Worm (Caenorhabditis elegans): ENCODE results near the gene irld-23.

The irld-23 gene

DNA sequence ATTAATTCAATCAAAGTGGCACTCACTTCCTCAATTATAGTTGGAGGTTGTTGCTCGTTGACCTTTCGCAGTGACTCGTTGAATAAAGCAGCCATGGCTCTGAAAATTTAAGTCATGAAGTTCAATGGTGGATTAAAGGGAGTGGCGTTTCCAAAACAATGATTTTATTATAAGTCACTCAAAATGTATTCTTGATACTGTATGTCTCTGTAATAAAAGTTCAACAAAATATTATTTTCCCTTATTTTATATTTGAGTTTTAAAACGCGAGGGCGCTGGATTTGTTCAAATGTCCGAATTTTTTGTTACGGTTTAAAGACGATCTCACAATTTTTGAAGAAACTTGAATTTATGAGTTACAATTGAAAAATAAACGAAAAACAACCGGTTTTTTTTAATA is 8.4 kb downstream of the irld-23 start, which contains the start of gene C30G4.4:
TSS of gene C30G4.4 (minus strand) at position 101 of the 400 bp plus-strand sequence.
- no peak for TF ChIP-seq fkh-10 (GFP tag; optimal IDR thresholded peaks at IDR 0.05)
- TF ChIP-seq efl-1 (optimal IDR thresholded peaks at IDR 0.05), result no peak
- TF ChIP-seq efl-1 (GFP tag; optimal IDR thresholded peaks at IDR 0.05 in 1 of 2), result peak in 1 of 2 experiments; percentile 13

DNA sequence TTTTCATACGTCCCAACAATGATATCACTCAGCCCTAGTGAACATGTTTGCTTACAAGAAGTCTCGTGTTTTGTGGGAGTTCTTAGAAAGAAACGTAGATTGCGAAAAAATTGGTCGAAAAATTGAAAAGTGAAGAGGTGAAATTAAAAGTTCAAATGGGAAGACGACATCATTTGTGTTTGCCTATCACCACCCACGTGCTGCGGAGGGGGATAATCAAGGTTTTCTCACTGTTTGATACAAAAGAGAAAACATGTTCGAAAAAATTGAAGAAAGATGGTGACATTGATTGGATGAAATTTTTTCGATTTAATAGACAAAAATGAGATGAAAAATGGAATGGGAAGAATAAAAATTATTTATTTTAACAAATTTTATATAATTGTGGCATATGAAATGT is 10.0 kb downstream of the irld-23 start:
- no peak for TF ChIP-seq fkh-8 (tag; optimal IDR thresholded peaks at IDR 0.05)
- TF ChIP-seq elt-3 (tag; optimal IDR thresholded peaks at IDR 0.05), result peak in 1 of 6 experiments; percentile 75
- TF ChIP-seq sox-4 (tag; optimal IDR thresholded peaks at IDR 0.05), result no peak
- TF ChIP-seq pag-3 (tag; optimal IDR thresholded peaks at IDR 0.05; ENCODE audit: borderline replicate concordance, insufficient read depth), result no peak
- no peak for TF ChIP-seq fkh-10 (GFP tag; optimal IDR thresholded peaks at IDR 0.05)
- TF ChIP-seq efl-1 (optimal IDR thresholded peaks at IDR 0.05), result no peak
- TF ChIP-seq efl-1 (GFP tag; optimal IDR thresholded peaks at IDR 0.05 in 1 of 2), result no peak
- no peak for TF ChIP-seq sptf-1 (tag; optimal IDR thresholded peaks at IDR 0.05)
- no peak for TF ChIP-seq mep-1 (tag; optimal IDR thresholded peaks at IDR 0.05)
- TF ChIP-seq nhr-20 (tag; optimal IDR thresholded peaks at IDR 0.05), result peak; percentile 12
- TF ChIP-seq efl-3 (GFP tag; optimal IDR thresholded peaks at IDR 0.05), result no peak
- no peak for TF ChIP-seq aha-1 (tag; optimal IDR thresholded peaks at IDR 0.05)
- no peak for TF ChIP-seq unc-86 (tag; optimal IDR thresholded peaks at IDR 0.05)
- TF ChIP-seq ztf-11 (tag; optimal IDR thresholded peaks at IDR 0.05), result no peak
- no peak for TF ChIP-seq nhr-84 (tag; optimal IDR thresholded peaks at IDR 0.05)
- TF ChIP-seq ama-1 (optimal IDR thresholded peaks at IDR 0.05), result no peak
- TF ChIP-seq nhr-85 (tag), result peak; percentile 78
- TF ChIP-seq lsy-2 (tag; optimal IDR thresholded peaks at IDR 0.05), result no peak
- no peak for TF ChIP-seq jun-1 (tag; optimal IDR thresholded peaks at IDR 0.05)
- no peak for TF ChIP-seq C34B4.2 (tag; optimal IDR thresholded peaks at IDR 0.05)
- TF ChIP-seq nhr-19 (GFP tag; conservative IDR thresholded peaks at IDR 0.05), result no peak
- no peak for TF ChIP-seq lin-13 (GFP tag; optimal IDR thresholded peaks at IDR 0.05)
- TF ChIP-seq blmp-1 (tag; optimal IDR thresholded peaks at IDR 0.05), result peak; percentile 91
- peak; percentile 18 for TF ChIP-seq snu-23 (GFP tag; optimal IDR thresholded peaks at IDR 0.05)
- TF ChIP-seq rnt-1 (tag; optimal IDR thresholded peaks at IDR 0.05), result no peak
- TF ChIP-seq lin-14 (GFP tag; optimal IDR thresholded peaks at IDR 0.05), result peak; percentile 59

DNA sequence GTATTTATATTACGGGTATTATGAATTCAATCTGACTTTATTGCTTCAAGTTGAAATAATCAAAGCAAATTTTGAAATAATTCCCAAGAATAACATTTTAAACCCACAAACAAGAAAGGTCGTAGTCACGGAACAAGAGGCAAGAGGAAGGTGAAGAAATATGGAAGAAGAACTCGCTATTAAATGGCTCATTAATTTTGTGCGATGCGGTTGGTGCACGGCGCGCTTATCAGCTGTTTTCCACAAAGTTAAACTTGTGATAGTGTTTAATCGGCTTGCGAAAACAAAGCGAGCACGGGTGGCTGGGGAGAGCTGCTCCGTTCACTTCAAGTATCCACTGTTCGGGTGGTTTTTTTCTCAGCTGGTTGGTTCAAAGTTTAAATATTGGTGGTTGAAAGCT is 13.5 kb downstream of the irld-23 start:
- TF ChIP-seq nhr-76 (tag; optimal IDR thresholded peaks at IDR 0.05) (no peak), elt-2 (tag; optimal IDR thresholded peaks at IDR 0.05) (peak; percentile 79), lin-35 (GFP tag; optimal IDR thresholded peaks at IDR 0.05) (peak in 1 of 2 experiments; percentile 33), lin-14 (GFP tag; optimal IDR thresholded peaks at IDR 0.05) (peak; percentile 12), nhr-11 (tag; optimal IDR thresholded peaks at IDR 0.05) (no peak)

DNA sequence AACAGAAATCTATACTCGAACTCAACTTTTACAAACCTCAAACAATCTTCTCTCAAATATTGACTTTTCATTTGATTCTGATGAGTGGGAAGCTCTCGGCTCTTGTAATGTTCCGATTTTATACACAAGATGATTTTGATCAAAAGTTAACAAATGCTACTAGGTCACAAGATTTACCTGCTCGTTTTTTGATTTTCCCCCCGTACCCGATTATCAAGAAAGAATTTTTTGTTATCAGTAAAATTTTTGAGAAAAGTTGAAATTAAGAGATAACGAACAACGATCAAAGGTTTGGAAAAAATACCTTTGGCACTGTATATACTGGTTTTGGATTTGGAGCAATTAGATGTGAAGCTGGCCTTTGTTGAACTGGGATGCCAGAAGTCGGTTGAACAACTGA is 15.7 kb downstream of the irld-23 start:
- TF ChIP-seq nhr-77 (tag; optimal IDR thresholded peaks at IDR 0.05), result peak; percentile 22
- TF ChIP-seq lin-35 (GFP tag; optimal IDR thresholded peaks at IDR 0.05), result peak in 1 of 2 experiments; percentile 39
- no peak for TF ChIP-seq blmp-1 (tag; optimal IDR thresholded peaks at IDR 0.05)
- TF ChIP-seq elt-2 (tag; optimal IDR thresholded peaks at IDR 0.05), result peak; percentile 76
- TF ChIP-seq nhr-12 (tag; optimal IDR thresholded peaks at IDR 0.05), result no peak
- peak; percentile 33 for TF ChIP-seq tbx-2 (tag; optimal IDR thresholded peaks at IDR 0.05)
- TF ChIP-seq swsn-7 (tag; optimal IDR thresholded peaks at IDR 0.05), result no peak

DNA sequence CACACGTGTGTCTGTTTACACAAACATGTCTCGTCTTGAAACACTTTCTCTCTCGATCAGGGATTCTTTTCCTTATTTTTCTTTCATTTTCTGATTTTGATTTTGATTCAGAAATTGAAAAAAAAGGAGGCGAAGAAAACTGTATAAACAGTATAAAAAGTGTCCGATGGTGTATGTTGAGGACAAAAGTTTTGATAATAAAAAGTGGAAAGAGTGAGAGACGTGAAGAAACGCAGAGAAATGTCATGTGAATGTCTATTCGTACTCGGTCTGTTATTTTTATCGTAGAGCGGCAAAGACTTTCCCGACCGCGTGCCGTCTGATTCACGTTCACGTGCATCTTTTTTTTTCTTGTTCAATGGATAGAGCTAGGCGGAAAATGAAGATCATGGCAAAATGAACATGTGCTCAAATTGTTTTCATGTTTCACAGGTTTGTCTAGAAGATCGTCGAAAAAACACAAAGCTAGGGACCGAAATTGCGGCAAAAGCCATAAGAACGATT is 16.7 kb downstream of the irld-23 start:
- no peak for TF ChIP-seq F16B12.6 (tag; optimal IDR thresholded peaks at IDR 0.05)
- TF ChIP-seq lsy-2 (tag; optimal IDR thresholded peaks at IDR 0.05), result peak in 1 of 2 experiments; percentile 66
- TF ChIP-seq irx-1 (tag; optimal IDR thresholded peaks at IDR 0.05), result peak; percentile 46
- no peak for TF ChIP-seq mab-9 (GFP tag; IDR thresholded peaks at IDR 0.05)
- TF ChIP-seq snu-23 (GFP tag; optimal IDR thresholded peaks at IDR 0.05), result peak; percentile 81
- peak; percentile 63 for TF ChIP-seq C16A3.4 (tag; optimal IDR thresholded peaks at IDR 0.05)
- TF ChIP-seq rnt-1 (tag; optimal IDR thresholded peaks at IDR 0.05), result peak; percentile 10
- TF ChIP-seq ceh-88 (GFP tag; IDR thresholded peaks at IDR 0.05), result no peak
- peak; percentile 39 for TF ChIP-seq lin-13 (GFP tag; optimal IDR thresholded peaks at IDR 0.05)
- TF ChIP-seq elt-3 (tag; optimal IDR thresholded peaks at IDR 0.05), result peak in 4 of 6 experiments; percentile 40 to 94 (median 65)
- TF ChIP-seq skn-1 (tag; optimal IDR thresholded peaks at IDR 0.05), result peak; percentile 3
- TF ChIP-seq ceh-8 (GFP tag; optimal IDR thresholded peaks at IDR 0.05), result no peak
- TF ChIP-seq nhr-19 (GFP tag; conservative IDR thresholded peaks at IDR 0.05), result peak; percentile 80
- TF ChIP-seq nhr-47 (tag; optimal IDR thresholded peaks at IDR 0.05), result peak; percentile 46
- TF ChIP-seq unc-130 (tag; optimal IDR thresholded peaks at IDR 0.05), result peak; percentile 69
- TF ChIP-seq hlh-17 (GFP tag; optimal IDR thresholded peaks at IDR 0.05; ENCODE audit: borderline replicate concordance), result no peak
- TF ChIP-seq nhr-20 (tag; optimal IDR thresholded peaks at IDR 0.05), result peak; percentile 94
- peak; percentile 67 for TF ChIP-seq tbx-2 (tag; optimal IDR thresholded peaks at IDR 0.05)
- peak; percentile 17 for TF ChIP-seq xbp-1 (tag; optimal IDR thresholded peaks at IDR 0.05)

All from whole organism, L1 larva.